Worm (Caenorhabditis elegans) whole organism, L1 larva: Measurements from ENCODE around the gene srbc-57.

Source experiments
- C34B4.2 ChIP-seq: sonication (generic microtip); optimal IDR thresholded peaks from 2 replicates; lab custom pipeline; 2017; ENCODE audit warnings: mild to moderate bottlenecking, missing genetic modification characterization, missing compliant biosample characterization
- ceh-63 ChIP-seq: fragments of 200-800 bp; sonication (Bioruptor generic); optimal IDR thresholded peaks from 2 replicates; lab custom pipeline; 2018; ENCODE audit warnings: mild to moderate bottlenecking, missing genetic modification characterization, missing compliant biosample characterization
- ceh-8 ChIP-seq: fragments of 200-800 bp; sonication (Bioruptor generic); optimal IDR thresholded peaks from 2 replicates; lab custom pipeline; 2018; ENCODE audit warnings: mild to moderate bottlenecking, missing genetic modification characterization, moderate library complexity, missing compliant biosample characterization
- egl-27 ChIP-seq, 2 experiments: fragments of 150-350 bp in 1 of 2; sonication (generic microtip); optimal IDR thresholded peaks; 3 replicates each; lab custom pipeline; 2017 to 2018; ENCODE audit warnings: missing biosample characterization in 2 of 2, missing genetic modification characterization in 2 of 2, missing genetic modification reagents in 2 of 2
- elt-2 ChIP-seq: sonication (generic microtip); optimal IDR thresholded peaks from 2 replicates; lab custom pipeline; 2016; ENCODE audit warnings: missing genetic modification characterization, mild to moderate bottlenecking, inconsistent platforms, missing compliant biosample characterization, missing genetic modification reagents
- jun-1 ChIP-seq: fragments of 150-350 bp; optimal IDR thresholded peaks from 2 replicates; lab custom pipeline; 2014; ENCODE audit warnings: missing biosample characterization, missing genetic modification reagents, missing genetic modification characterization
- lin-35 ChIP-seq, 2 experiments: fragments of 150-350 bp; optimal IDR thresholded peaks; 2 replicates each; lab custom pipeline; 2014; ENCODE audit warnings: missing biosample characterization in 2 of 2, missing genetic modification characterization in 2 of 2, missing genetic modification reagents in 2 of 2
- lin-39 ChIP-seq: fragments of 150-350 bp; optimal IDR thresholded peaks from 2 replicates; lab custom pipeline; 2014; ENCODE audit warnings: missing biosample characterization, missing genetic modification reagents, missing genetic modification characterization
- mep-1 ChIP-seq: fragments of 150-350 bp; optimal IDR thresholded peaks from 2 replicates; lab custom pipeline; 2014; ENCODE audit warnings: missing biosample characterization, missing genetic modification characterization
- nhr-237 ChIP-seq: fragments of 150-350 bp; optimal IDR thresholded peaks from 2 replicates; lab custom pipeline; 2014; ENCODE audit warnings: missing biosample characterization, missing genetic modification characterization
- nhr-47 ChIP-seq: sonication (generic microtip); optimal IDR thresholded peaks from 2 replicates; lab custom pipeline; 2016; ENCODE audit warnings: mild to moderate bottlenecking, missing genetic modification characterization, moderate library complexity, missing compliant biosample characterization
- nhr-84 ChIP-seq: sonication (generic microtip); optimal IDR thresholded peaks from 2 replicates; lab custom pipeline; 2017; ENCODE audit warnings: missing biosample characterization, missing genetic modification characterization
- snu-23 ChIP-seq: sonication (generic microtip); optimal IDR thresholded peaks from 2 replicates; lab custom pipeline; 2016; ENCODE audit warnings: missing genetic modification characterization, missing compliant biosample characterization
- unc-130 ChIP-seq: fragments of 150-350 bp; optimal IDR thresholded peaks from 2 replicates; lab custom pipeline; 2017; ENCODE audit warnings: missing biosample characterization, missing genetic modification characterization, inconsistent platforms

ce11 chrV:497399-497798 is 29.0 kb upstream of the srbc-57 start, which contains the start of gene T01G6.1:
- no peak for TF ChIP-seq unc-130 (tag; lab: Kevin White, UChicago)
- no peak for TF ChIP-seq ceh-8 (GFP tag; lab: Kevin White, UChicago)
- TF ChIP-seq snu-23, result no peak
- TF ChIP-seq elt-2, result no peak
- no peak for TF ChIP-seq nhr-237 (tag; lab: Kevin White, UChicago)
- no peak for TF ChIP-seq lin-39 (tag; lab: Kevin White, UChicago)
- TF ChIP-seq mep-1, result no peak
- TF ChIP-seq nhr-47, result no peak
- no peak for TF ChIP-seq ceh-63 (GFP tag; lab: Kevin White, UChicago)
- TF ChIP-seq jun-1 (tag; lab: Kevin White, UChicago), result no peak
- no peak for TF ChIP-seq nhr-84 (tag; lab: Kevin White, UChicago)
- no peak for TF ChIP-seq egl-27 (tag; optimal IDR thresholded peaks at IDR 0.05; lab: Kevin White, UChicago)
- no peak for TF ChIP-seq C34B4.2
- TF ChIP-seq lin-35 (GFP tag; optimal IDR thresholded peaks at IDR 0.05; lab: Kevin White, UChicago), result no peak
